Worm (Caenorhabditis elegans): ENCODE results near the gene mnr-1.

DNA sequence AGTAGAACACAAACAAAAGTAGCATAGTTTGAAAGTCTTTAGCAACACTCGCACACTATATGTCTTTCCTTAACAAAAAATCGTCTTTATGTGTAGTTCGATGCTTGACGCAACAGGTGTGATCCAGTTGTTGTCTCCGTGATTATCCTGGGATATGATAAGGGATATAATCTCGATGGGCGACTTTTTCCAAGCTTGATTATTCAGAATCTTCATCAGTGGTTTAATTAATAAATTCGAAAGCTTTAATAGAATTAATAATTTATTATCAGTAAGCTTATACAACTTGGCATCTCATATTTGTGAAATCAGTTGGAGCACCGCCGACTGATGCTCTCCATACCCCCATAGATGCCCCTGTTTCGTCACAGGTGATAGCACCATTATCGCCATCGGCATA lies 35.8 kb upstream of the mnr-1 start, which contains the start of gene F46B3.7:
- TF ChIP-seq gmeb-2 (tag; optimal IDR thresholded peaks at IDR 0.05), result no peak
- no peak for TF ChIP-seq hlh-13 (GFP tag; optimal IDR thresholded peaks at IDR 0.05)

All from whole organism, late embryonic.